Worm (Caenorhabditis elegans): ENCODE measurements around the gene skr-21.

ce11 chrX:13238197-13238596 lies 11.7 kb upstream of the skr-21 start, which contains the start of gene K08H2.4:
- TF ChIP-seq tra-4 (tag; optimal IDR thresholded peaks at IDR 0.05) (no peak), ama-1 (optimal IDR thresholded peaks at IDR 0.05) (no peak), B0310.2 (tag; optimal IDR thresholded peaks at IDR 0.05) (no peak), tbx-11 (GFP tag; IDR thresholded peaks at IDR 0.05) (no peak), ets-7 (tag; optimal IDR thresholded peaks at IDR 0.05) (no peak), scrt-1 (GFP tag; IDR thresholded peaks at IDR 0.05) (no peak), hmbx-1 (tag; optimal IDR thresholded peaks at IDR 0.05) (no peak), aly-1 (tag; optimal IDR thresholded peaks at IDR 0.05) (no peak), hnd-1 (tag; optimal IDR thresholded peaks at IDR 0.05) (no peak), hmg-4 (GFP tag; optimal IDR thresholded peaks at IDR 0.05) (no peak), F13C5.2 (tag; optimal IDR thresholded peaks at IDR 0.05) (no peak)

Measured in whole organism, early embryonic.